Worm (Caenorhabditis elegans) whole organism, L3 larva: Measurements from ENCODE around the gene srsy-2.

Source experiments
- aly-2 ChIP-seq: fragments of 150-350 bp; optimal IDR thresholded peaks from 2 replicates; lab custom pipeline; 2014; ENCODE audit warnings: missing biosample characterization, missing genetic modification characterization
- ama-1 ChIP-seq: fragments of 150-350 bp; optimal IDR thresholded peaks from 2 replicates; lab custom pipeline; 2018
- elt-3 ChIP-seq, 3 experiments: fragments of 150-350 bp in 1 of 3; sonication (generic microtip) in 2 of 3; optimal IDR thresholded peaks; 2 replicates in 2 of 3; 4 replicates in 1 of 3; lab custom pipeline; 2014 to 2017; ENCODE audit warnings: missing biosample characterization in 3 of 3, missing genetic modification characterization in 3 of 3
- nhr-237 ChIP-seq: fragments of 150-350 bp; optimal IDR thresholded peaks from 2 replicates; lab custom pipeline; 2014; ENCODE audit warnings: missing biosample characterization, missing genetic modification characterization
- nhr-76 ChIP-seq: fragments of 150-350 bp; sonication (generic microtip); optimal IDR thresholded peaks from 5 replicates; lab custom pipeline; 2014; ENCODE audit warnings: missing biosample characterization, missing genetic modification characterization
- unc-62 ChIP-seq: fragments of 150-350 bp; sonication (generic microtip); optimal IDR thresholded peaks from 4 replicates; lab custom pipeline; 2014; ENCODE audit warnings: missing biosample characterization, missing genetic modification reagents, missing genetic modification characterization

DNA sequence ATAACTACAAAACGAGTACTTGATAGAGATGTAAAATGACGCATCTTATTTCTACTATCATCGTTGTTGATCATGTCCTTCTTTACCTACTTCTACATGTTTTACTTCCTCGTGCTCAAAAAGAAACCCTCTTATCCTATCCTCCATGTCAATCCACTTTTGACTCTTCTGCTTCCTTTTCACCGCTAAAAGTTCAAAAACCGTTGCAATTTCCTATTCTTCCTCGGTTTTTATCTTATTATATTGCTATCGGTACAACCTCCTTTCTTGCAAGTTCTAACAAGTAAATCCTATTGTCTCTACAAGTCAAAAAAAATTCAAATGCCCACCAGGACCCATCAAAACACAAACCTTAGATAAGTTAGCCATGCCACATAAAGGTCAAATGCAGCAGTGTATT, 19.6 kb downstream of the srsy-2 start:
- TF ChIP-seq ama-1 (lab: Kevin White, UChicago), result no peak
- no peak for TF ChIP-seq nhr-237 (tag; lab: Kevin White, UChicago)
- no peak for TF ChIP-seq nhr-76 (tag; lab: Kevin White, UChicago)
- TF ChIP-seq elt-3 (tag; optimal IDR thresholded peaks at IDR 0.05; lab: Kevin White, UChicago), result no peak
- TF ChIP-seq aly-2 (tag; lab: Kevin White, UChicago), result no peak
- no peak for TF ChIP-seq unc-62 (GFP tag; lab: Kevin White, UChicago)
